Worm (Caenorhabditis elegans): ENCODE data around the gene T14E8.2.

- TF ChIP-seq F49E8.2 (tag; optimal IDR thresholded peaks at IDR 0.05; ENCODE audit: insufficient read depth) (no peak), zim-3 (tag; optimal IDR thresholded peaks at IDR 0.05) (no peak), unc-62 (GFP tag; optimal IDR thresholded peaks at IDR 0.05) (no peak), T07F8.4 (tag; optimal IDR thresholded peaks at IDR 0.05) (no peak), let-607 (tag; optimal IDR thresholded peaks at IDR 0.05) (no peak), cebp-2 (GFP tag; IDR thresholded peaks at IDR 0.05) (no peak), Y67H2A.10 (GFP tag; conservative IDR thresholded peaks at IDR 0.05) (no peak), B0035.1 (tag; optimal IDR thresholded peaks at IDR 0.05) (no peak), chd-7 (tag; optimal IDR thresholded peaks at IDR 0.05) (no peak), rec-8 (tag; optimal IDR thresholded peaks at IDR 0.05) (no peak), madf-6 (GFP tag; IDR thresholded peaks at IDR 0.05) (no peak)
These were observed 48.9 kb downstream of the T14E8.2 start for ce11 chrX:6591674-6592073.

Data from whole organism, young adult.